Worm (Caenorhabditis elegans) whole organism, midembryonic: Measurements from ENCODE around the gene lgc-45.

Source experiments
- T22C8.4 ChIP-seq: fragments of 200-800 bp; sonication (Bioruptor generic); IDR thresholded peaks from 2 replicates; pipeline ENCODE4 v1.3.6; 2022; ENCODE audit warnings: missing genetic modification characterization, missing compliant biosample characterization
- cog-1 ChIP-seq: sonication (generic microtip); optimal IDR thresholded peaks from 2 replicates; lab custom pipeline; 2016; ENCODE audit warnings: missing genetic modification characterization, missing compliant biosample characterization
- flt-1 ChIP-seq: fragments of 200-800 bp; sonication (Bioruptor generic); IDR thresholded peaks from 2 replicates; pipeline ENCODE4 v1.3.6; 2022; ENCODE audit warnings: missing genetic modification characterization, missing compliant biosample characterization
- med-1 ChIP-seq: sonication (generic microtip); optimal IDR thresholded peaks from 2 replicates; lab custom pipeline; 2017; ENCODE audit warnings: missing genetic modification characterization, mild to moderate bottlenecking, missing compliant biosample characterization, antibody characterized with exemption, missing genetic modification reagents; ENCODE audit not compliant: insufficient read depth
- ztf-23 ChIP-seq: fragments of 200-800 bp; sonication (Bioruptor generic); IDR thresholded peaks from 2 replicates; pipeline ENCODE4 v1.3.6; 2022; ENCODE audit warnings: missing genetic modification reagents, missing genetic modification characterization, missing compliant biosample characterization

ce11 chrII:3512240-3512639 is 45.0 kb upstream of the lgc-45 start, which contains the start of gene Y49F6B.19:
- no peak for TF ChIP-seq T22C8.4 (GFP tag; lab: Robert Waterston, UW)
- no peak for TF ChIP-seq flt-1 (GFP tag; lab: Robert Waterston, UW)
- no peak for TF ChIP-seq cog-1 (tag; lab: Kevin White, UChicago)
- TF ChIP-seq ztf-23 = no peak
- TF ChIP-seq med-1 (GFP tag; lab: Kevin White, UChicago) = no peak
